Worm (Caenorhabditis elegans) whole organism, midembryonic: ENCODE results near the gene fbxa-52.
"Not testable (repeated sequence)": the region's sequence is repeated elsewhere in the genome, so short reads cannot be mapped to it uniquely, and the experiment has no call there.

Experiments
- cog-1 ChIP-seq: sonication (generic microtip); optimal IDR thresholded peaks from 2 replicates; lab custom pipeline; 2016; ENCODE audit warnings: missing genetic modification characterization, missing compliant biosample characterization
- klf-2 ChIP-seq: fragments of 200-800 bp; sonication (Bioruptor generic); conservative IDR thresholded peaks from 2 replicates; pipeline ENCODE4 v1.3.6; 2022; ENCODE audit warnings: missing genetic modification reagents, missing genetic modification characterization, missing compliant biosample characterization
- ref-1 ChIP-seq: fragments of 200-800 bp; sonication (Bioruptor generic); conservative IDR thresholded peaks from 2 replicates; pipeline ENCODE4 v1.3.6; 2022; ENCODE audit warnings: missing genetic modification reagents, missing genetic modification characterization, missing compliant biosample characterization
- ztf-23 ChIP-seq: fragments of 200-800 bp; sonication (Bioruptor generic); IDR thresholded peaks from 2 replicates; pipeline ENCODE4 v1.3.6; 2022; ENCODE audit warnings: missing genetic modification reagents, missing genetic modification characterization, missing compliant biosample characterization

- not testable (repeated sequence) for TF ChIP-seq klf-2 (GFP tag; lab: Robert Waterston, UW); cog-1 (tag; lab: Kevin White, UChicago); ztf-23; ref-1 (GFP tag; lab: Robert Waterston, UW)
These were observed 22.4 kb downstream of the fbxa-52 start, which contains the start of gene C36C9.12 for ce11 chrX:1689996-1690395.
